Fruit fly (Drosophila melanogaster) whole organism, adult: Measurements from ENCODE around the gene CG16790.
A peak's percentile ranks its signal among the peaks of the same experiment; 100 is the strongest.

Experiments used
- CG11617 ChIP-seq: fragments of 200-800 bp; sonication (Bioruptor generic); optimal IDR thresholded peaks from 2 replicates; lab custom pipeline; 2017; ENCODE audit warnings: mild to moderate bottlenecking, missing biosample characterization, missing genetic modification reagents, missing genetic modification characterization
- CG12768 ChIP-seq: fragments of 200-800 bp; sonication (Bioruptor generic); optimal IDR thresholded peaks from 2 replicates; lab custom pipeline; 2017; ENCODE audit warnings: missing biosample characterization, missing genetic modification characterization, mild to moderate bottlenecking, moderate library complexity, missing genetic modification reagents
- CG14711 ChIP-seq: fragments of 200-800 bp; sonication (Bioruptor generic); optimal IDR thresholded peaks from 2 replicates; lab custom pipeline; 2018; ENCODE audit warnings: missing biosample characterization, mild to moderate bottlenecking, missing genetic modification characterization, moderate library complexity
- CG1620 ChIP-seq: fragments of 200-800 bp; sonication (Bioruptor generic); optimal IDR thresholded peaks from 2 replicates; lab custom pipeline; 2016; ENCODE audit warnings: missing biosample characterization, missing genetic modification characterization
- CG33017 ChIP-seq: fragments of 200-800 bp; sonication (Bioruptor generic); optimal IDR thresholded peaks from 2 replicates; lab custom pipeline; 2018; ENCODE audit warnings: missing biosample characterization, mild to moderate bottlenecking, missing genetic modification characterization, moderate library complexity
- CG5204 ChIP-seq: fragments of 200-800 bp; sonication (Bioruptor generic); optimal IDR thresholded peaks from 2 replicates; lab custom pipeline; 2016; ENCODE audit warnings: missing biosample characterization, missing genetic modification characterization
- CG7045 ChIP-seq: fragments of 200-800 bp; sonication (Bioruptor generic); optimal IDR thresholded peaks from 2 replicates; lab custom pipeline; 2017; ENCODE audit warnings: missing biosample characterization, mild to moderate bottlenecking, missing genetic modification characterization
- CG7101 ChIP-seq: fragments of 200-800 bp; sonication (Bioruptor generic); optimal IDR thresholded peaks from 2 replicates; lab custom pipeline; 2018; ENCODE audit warnings: missing biosample characterization, mild to moderate bottlenecking, missing genetic modification characterization, moderate library complexity
- Clk ChIP-seq: fragments of 200-800 bp; sonication (Bioruptor generic); optimal IDR thresholded peaks from 2 replicates; lab custom pipeline; 2017; ENCODE audit warnings: missing biosample characterization, missing genetic modification characterization
- Crg-1 ChIP-seq: fragments of 200-800 bp; sonication (Bioruptor generic); optimal IDR thresholded peaks from 2 replicates; lab custom pipeline; 2016; ENCODE audit warnings: missing biosample characterization, missing genetic modification characterization
- Hr96 ChIP-seq: fragments of 200-800 bp; sonication (Bioruptor generic); optimal IDR thresholded peaks from 2 replicates; lab custom pipeline; 2016; ENCODE audit warnings: missing biosample characterization, missing genetic modification characterization
- Mnt ChIP-seq: fragments of 200-800 bp; sonication (Bioruptor generic); optimal IDR thresholded peaks from 2 replicates; lab custom pipeline; 2016; ENCODE audit warnings: missing biosample characterization, mild to moderate bottlenecking, missing genetic modification characterization
- bab1 ChIP-seq: fragments of 200-800 bp; sonication (Bioruptor generic); optimal IDR thresholded peaks from 3 replicates; lab custom pipeline; 2019; ENCODE audit warnings: missing biosample characterization, mild to moderate bottlenecking, missing genetic modification characterization, moderate library complexity
- cic ChIP-seq: fragments of 200-800 bp; sonication (Bioruptor generic); optimal IDR thresholded peaks from 2 replicates; lab custom pipeline; 2017; ENCODE audit warnings: missing biosample characterization, mild to moderate bottlenecking, missing genetic modification characterization, moderate library complexity
- cnc ChIP-seq, 2 experiments: fragments of >200 bp; optimal IDR thresholded peaks; 2 replicates each; lab custom pipeline; 2017
- kay ChIP-seq: fragments of 200-800 bp; sonication (Bioruptor generic); peaks from one replicate; lab custom pipeline; 2016; ENCODE audit warnings: missing biosample characterization, missing genetic modification characterization, borderline replicate concordance
- ovo ChIP-seq: fragments of 200-800 bp; sonication (Bioruptor generic); optimal IDR thresholded peaks from 2 replicates; lab custom pipeline; 2016; ENCODE audit warnings: missing biosample characterization, missing genetic modification characterization
- pad ChIP-seq: fragments of 200-800 bp; sonication (Bioruptor generic); optimal IDR thresholded peaks from 3 replicates; lab custom pipeline; 2017; ENCODE audit warnings: missing biosample characterization, missing genetic modification characterization, mild to moderate bottlenecking, moderate library complexity, missing genetic modification reagents
- tj ChIP-seq: fragments of 200-800 bp; sonication (Bioruptor generic); optimal IDR thresholded peaks from 3 replicates; lab custom pipeline; 2017; ENCODE audit warnings: missing biosample characterization, mild to moderate bottlenecking, missing genetic modification characterization, moderate library complexity
- toe ChIP-seq: fragments of 200-800 bp; sonication (Bioruptor generic); optimal IDR thresholded peaks from 2 replicates; lab custom pipeline; 2016; ENCODE audit warnings: missing biosample characterization, missing genetic modification characterization

Gene CG16790

dm6 chr3R:9577382-9578137 lies 7.5 kb upstream of the CG16790 start, which contains the start of the genes Kap-alpha3 and Son:
Gene Kap-alpha3 (minus strand): TSS chr3R:9577733.
Gene Son (plus strand): TSS chr3R:9578042.
- TF ChIP-seq CG5204 (GFP tag; lab: Kevin White, UChicago) (no peak), CG7101 (tag; lab: Kevin White, UChicago) (peak; percentile 95), tj (GFP tag; lab: Kevin White, UChicago) (peak; percentile 85), pad (peak; percentile 89), Crg-1 (GFP tag; lab: Kevin White, UChicago) (peak; percentile 97), cnc (optimal IDR thresholded peaks at IDR 0.05; lab: Kevin White, UChicago) (no peak), CG11617 (GFP tag; lab: Kevin White, UChicago) (peak; percentile 98), cic (GFP tag; lab: Kevin White, UChicago) (peak; percentile 86), CG12768 (GFP tag; lab: Kevin White, UChicago) (peak; percentile 96), bab1 (GFP tag; lab: Kevin White, UChicago) (peak; percentile 90), toe (GFP tag; lab: Kevin White, UChicago) (peak; percentile 98), Hr96 (GFP tag; lab: Kevin White, UChicago) (peak; percentile 97), Mnt (GFP tag; lab: Kevin White, UChicago) (peak; percentile 95), CG7045 (GFP tag; lab: Kevin White, UChicago) (peak; percentile 96), Clk (GFP tag; lab: Kevin White, UChicago) (peak; percentile 88), CG1620 (peak; percentile 98), CG14711 (peak; percentile 97), ovo (GFP tag; lab: Kevin White, UChicago) (peak; percentile 96), kay (GFP tag; lab: Kevin White, UChicago) (no peak), CG33017 (peak; percentile 89)

- TF ChIP-seq pad, result peak; percentile 92
- TF ChIP-seq CG11617 (GFP tag; lab: Kevin White, UChicago), result peak; percentile 99
- no peak for TF ChIP-seq kay (GFP tag; lab: Kevin White, UChicago)
- peak; percentile 97 for TF ChIP-seq bab1 (GFP tag; lab: Kevin White, UChicago)
- TF ChIP-seq CG5204 (GFP tag; lab: Kevin White, UChicago), result peak; percentile 98
- TF ChIP-seq Hr96 (GFP tag; lab: Kevin White, UChicago), result peak; percentile 93
- TF ChIP-seq CG14711, result peak; percentile 97
- TF ChIP-seq Mnt (GFP tag; lab: Kevin White, UChicago), result peak; percentile 96
- peak; percentile 98 for TF ChIP-seq Crg-1 (GFP tag; lab: Kevin White, UChicago)
- TF ChIP-seq CG7101 (tag; lab: Kevin White, UChicago), result peak; percentile 99
- TF ChIP-seq CG1620, result peak; percentile 99
- peak; percentile 98 for TF ChIP-seq CG7045 (GFP tag; lab: Kevin White, UChicago)
- no peak for TF ChIP-seq cnc (optimal IDR thresholded peaks at IDR 0.05; lab: Kevin White, UChicago)
- peak; percentile 98 for TF ChIP-seq CG33017
- peak; percentile 93 for TF ChIP-seq ovo (GFP tag; lab: Kevin White, UChicago)
- TF ChIP-seq CG12768 (GFP tag; lab: Kevin White, UChicago), result peak; percentile 98
- peak; percentile 95 for TF ChIP-seq tj (GFP tag; lab: Kevin White, UChicago)
- peak; percentile 97 for TF ChIP-seq Clk (GFP tag; lab: Kevin White, UChicago)
- peak; percentile 78 for TF ChIP-seq cic (GFP tag; lab: Kevin White, UChicago)
- TF ChIP-seq toe (GFP tag; lab: Kevin White, UChicago), result peak; percentile 97
These were observed 4.0 kb upstream of the CG16790 start, which contains the start of gene CG9399 for dm6 chr3R:9573812-9574587. Gene CG9399 (minus strand): TSS chr3R:9574211.

dm6 chr3R:9572929-9573811 lies 3.2 kb upstream of the CG16790 start:
- TF ChIP-seq CG11617 (GFP tag; lab: Kevin White, UChicago) (no peak), cic (GFP tag; lab: Kevin White, UChicago) (peak; percentile 89)

- peak; percentile 85 for TF ChIP-seq cic (GFP tag; lab: Kevin White, UChicago)
- TF ChIP-seq cnc (optimal IDR thresholded peaks at IDR 0.05; lab: Kevin White, UChicago), result no peak
- peak; percentile 10 for TF ChIP-seq CG7101 (tag; lab: Kevin White, UChicago)
- peak; percentile 1 for TF ChIP-seq Mnt (GFP tag; lab: Kevin White, UChicago)
These were observed 1.5 kb upstream of the CG16790 start, which contains the start of gene CG9396 for dm6 chr3R:9571523-9571922. Gene CG9396 (minus strand): TSS chr3R:9571623.

dm6 chr3R:9570657-9571056 lies 643 bp upstream of the CG16790 start:
- TF ChIP-seq Mnt (GFP tag; lab: Kevin White, UChicago), result peak; percentile 30
- peak in 1 of 2 experiments; percentile 78 for TF ChIP-seq cnc (optimal IDR thresholded peaks at IDR 0.05; lab: Kevin White, UChicago)
- TF ChIP-seq cic (GFP tag; lab: Kevin White, UChicago), result peak; percentile 94
- peak; percentile 13 for TF ChIP-seq CG12768 (GFP tag; lab: Kevin White, UChicago)
- no peak for TF ChIP-seq bab1 (GFP tag; lab: Kevin White, UChicago)
- no peak for TF ChIP-seq toe (GFP tag; lab: Kevin White, UChicago)
- TF ChIP-seq CG33017, result peak; percentile 10
